Worm (Caenorhabditis elegans) whole organism, L3 larva: ENCODE measurements around the gene sru-6.

Experiments
- elt-3 ChIP-seq, 3 experiments: fragments of 150-350 bp in 1 of 3; sonication (generic microtip) in 2 of 3; optimal IDR thresholded peaks; 2 replicates in 2 of 3; 4 replicates in 1 of 3; lab custom pipeline; 2014 to 2017; ENCODE audit warnings: missing biosample characterization in 3 of 3, missing genetic modification characterization in 3 of 3
- nfya-1 ChIP-seq: sonication (generic microtip); optimal IDR thresholded peaks from 2 replicates; lab custom pipeline; 2017; ENCODE audit warnings: missing genetic modification characterization, mild to moderate bottlenecking, missing compliant biosample characterization, antibody characterized with exemption, moderate library complexity; ENCODE audit not compliant: insufficient read depth
- nhr-12 ChIP-seq: fragments of 150-350 bp; optimal IDR thresholded peaks from 2 replicates; lab custom pipeline; 2014; ENCODE audit warnings: missing biosample characterization, missing genetic modification characterization
- nhr-25 ChIP-seq: sonication (generic microtip); optimal IDR thresholded peaks from 2 replicates; lab custom pipeline; 2017; ENCODE audit warnings: missing biosample characterization, missing genetic modification characterization

ce11 chrIV:9451816-9452215 is 38.6 kb upstream of the sru-6 start:
- TF ChIP-seq nhr-12 (tag; lab: Kevin White, UChicago) (no peak), nfya-1 (tag; lab: Kevin White, UChicago) (no peak), nhr-25 (no peak), elt-3 (tag; optimal IDR thresholded peaks at IDR 0.05; lab: Kevin White, UChicago) (no peak)
